Fruit fly (Drosophila melanogaster) whole organism, embryonic: ENCODE data around the gene CG34039.
A peak's percentile ranks its signal among the peaks of the same experiment; 100 is the strongest.

Source experiments
- Abd-B ChIP-seq: fragments of 200-800 bp; sonication (Bioruptor generic); optimal IDR thresholded peaks from 2 replicates; lab custom pipeline; 2018; ENCODE audit warnings: missing biosample characterization, mild to moderate bottlenecking, missing genetic modification characterization, moderate library complexity
- Bgb ChIP-seq: fragments of 200-800 bp; sonication (Bioruptor generic); IDR thresholded peaks from 2 replicates; pipeline ENCODE4 v1.3.6; 2022; ENCODE audit warnings: missing biosample characterization, missing genetic modification characterization; ENCODE audit not compliant: partially characterized antibody
- Blimp-1 ChIP-seq: fragments of 200-800 bp; sonication (Bioruptor generic); optimal IDR thresholded peaks from 3 replicates; lab custom pipeline; 2018; ENCODE audit warnings: missing biosample characterization, missing genetic modification characterization, mild to moderate bottlenecking, moderate library complexity, missing genetic modification reagents
- CG10543 ChIP-seq: fragments of 200-800 bp; sonication (Bioruptor generic); optimal IDR thresholded peaks from 3 replicates; lab custom pipeline; 2017; ENCODE audit warnings: missing biosample characterization, mild to moderate bottlenecking, missing genetic modification characterization, moderate library complexity
- CG11504 ChIP-seq: fragments of 200-800 bp; sonication (Bioruptor generic); optimal IDR thresholded peaks from 3 replicates; lab custom pipeline; 2019; ENCODE audit warnings: missing biosample characterization, mild to moderate bottlenecking, missing genetic modification characterization, moderate library complexity
- CG13624 ChIP-seq: fragments of 200-800 bp; sonication (Bioruptor generic); optimal IDR thresholded peaks from 2 replicates; lab custom pipeline; 2016; ENCODE audit warnings: missing biosample characterization, missing genetic modification characterization
- CG1647 ChIP-seq: fragments of 200-800 bp; sonication (Bioruptor generic); optimal IDR thresholded peaks from 3 replicates; lab custom pipeline; 2016; ENCODE audit warnings: missing biosample characterization, missing genetic modification characterization
- CG16813 ChIP-seq: fragments of 200-800 bp; sonication (Bioruptor generic); IDR thresholded peaks from 3 replicates; pipeline ENCODE4 v1.3.6; 2022; ENCODE audit warnings: missing biosample characterization, missing genetic modification characterization; ENCODE audit not compliant: partially characterized antibody
- CG1792 ChIP-seq: fragments of 200-800 bp; sonication (Bioruptor generic); optimal IDR thresholded peaks from 2 replicates; lab custom pipeline; 2016; ENCODE audit warnings: missing biosample characterization, missing genetic modification characterization
- CG1832 ChIP-seq: fragments of 200-800 bp; sonication (Bioruptor generic); optimal IDR thresholded peaks from 2 replicates; lab custom pipeline; 2017; ENCODE audit warnings: missing biosample characterization, mild to moderate bottlenecking, missing genetic modification characterization, inconsistent platforms
- CG42726 ChIP-seq: fragments of 200-800 bp; sonication (Bioruptor generic); IDR thresholded peaks from 2 replicates; pipeline ENCODE4 v1.3.6; 2022; ENCODE audit warnings: missing biosample characterization, missing genetic modification characterization; ENCODE audit not compliant: partially characterized antibody
- CG4730 ChIP-seq: fragments of 200-800 bp; sonication (Bioruptor generic); IDR thresholded peaks from 2 replicates; pipeline ENCODE4 v1.3.6; 2022; ENCODE audit warnings: missing biosample characterization, missing genetic modification characterization
- CG8478 ChIP-seq: fragments of >200 bp; optimal IDR thresholded peaks from 2 replicates; lab custom pipeline; 2018
- CTCF ChIP-seq: fragments of 200-800 bp; sonication (Bioruptor generic); optimal IDR thresholded peaks from 2 replicates; lab custom pipeline; 2017; ENCODE audit warnings: missing biosample characterization, mild to moderate bottlenecking, missing genetic modification characterization, moderate library complexity
- CrebB ChIP-seq: fragments of 200-800 bp; sonication (Bioruptor generic); optimal IDR thresholded peaks from 3 replicates; lab custom pipeline; 2018; ENCODE audit warnings: missing biosample characterization, mild to moderate bottlenecking, missing genetic modification characterization
- D19A ChIP-seq: fragments of 200-800 bp; optimal IDR thresholded peaks from 3 replicates; lab custom pipeline; 2019; ENCODE audit warnings: missing biosample characterization, mild to moderate bottlenecking, missing genetic modification characterization, moderate library complexity
- Dad ChIP-seq: fragments of 200-800 bp; sonication (Bioruptor generic); optimal IDR thresholded peaks from 3 replicates; lab custom pipeline; 2016; ENCODE audit warnings: missing biosample characterization, missing genetic modification characterization
- HmgZ ChIP-seq: fragments of 200-800 bp; sonication (Bioruptor generic); optimal IDR thresholded peaks from 2 replicates; lab custom pipeline; 2018; ENCODE audit warnings: missing biosample characterization, mild to moderate bottlenecking, missing genetic modification characterization
- Lhr ChIP-seq: fragments of 200-800 bp; sonication (Bioruptor generic); optimal IDR thresholded peaks from 3 replicates; lab custom pipeline; 2017; ENCODE audit warnings: mild to moderate bottlenecking, missing biosample characterization, missing genetic modification reagents, missing genetic modification characterization
- Opbp ChIP-seq: fragments of 200-800 bp; sonication (Bioruptor generic); IDR thresholded peaks from 3 replicates; pipeline ENCODE4 v1.3.6; 2022; ENCODE audit warnings: missing biosample characterization, missing genetic modification characterization; ENCODE audit not compliant: partially characterized antibody
- Spps ChIP-seq: fragments of 200-800 bp; sonication (Bioruptor generic); optimal IDR thresholded peaks from 2 replicates; lab custom pipeline; 2018; ENCODE audit warnings: missing biosample characterization, mild to moderate bottlenecking, missing genetic modification characterization
- amos ChIP-seq: fragments of 200-800 bp; sonication (Bioruptor generic); IDR thresholded peaks from 2 replicates; pipeline ENCODE4 v1.3.6; 2022; ENCODE audit warnings: missing biosample characterization, missing genetic modification characterization; ENCODE audit not compliant: partially characterized antibody
- ato ChIP-seq: fragments of 200-800 bp; sonication (Bioruptor generic); IDR thresholded peaks from 2 replicates; pipeline ENCODE4 v1.3.6; 2022; ENCODE audit warnings: missing biosample characterization, missing genetic modification characterization; ENCODE audit not compliant: partially characterized antibody
- cato ChIP-seq: fragments of 200-800 bp; sonication (Bioruptor generic); optimal IDR thresholded peaks from 2 replicates; lab custom pipeline; 2016; ENCODE audit warnings: missing biosample characterization, missing genetic modification characterization, borderline replicate concordance
- chm ChIP-seq: fragments of 200-800 bp; sonication (Bioruptor generic); IDR thresholded peaks from 2 replicates; pipeline ENCODE4 v1.3.6; 2022; ENCODE audit warnings: missing biosample characterization, missing genetic modification characterization
- crp ChIP-seq, 2 experiments: fragments of 200-800 bp; sonication (Bioruptor generic); optimal IDR thresholded peaks; 2 replicates in 1 of 2; 3 replicates in 1 of 2; lab custom pipeline; 2017; ENCODE audit warnings: missing biosample characterization in 2 of 2, missing genetic modification characterization in 2 of 2, mild to moderate bottlenecking in 1 of 2, moderate library complexity in 1 of 2
- dan ChIP-seq: fragments of 200-800 bp; sonication (Bioruptor generic); IDR thresholded peaks from 2 replicates; pipeline ENCODE4 v1.3.6; 2022; ENCODE audit warnings: missing biosample characterization, missing genetic modification characterization
- gem ChIP-seq: fragments of 200-800 bp; sonication (Bioruptor generic); optimal IDR thresholded peaks from 2 replicates; lab custom pipeline; 2019; ENCODE audit warnings: missing biosample characterization, mild to moderate bottlenecking, missing genetic modification characterization, moderate library complexity
- grau ChIP-seq: fragments of 200-800 bp; optimal IDR thresholded peaks from 3 replicates; lab custom pipeline; 2019; ENCODE audit warnings: missing biosample characterization, mild to moderate bottlenecking, missing genetic modification characterization, moderate library complexity
- grn ChIP-seq: fragments of 200-800 bp; sonication (Bioruptor generic); optimal IDR thresholded peaks from 3 replicates; lab custom pipeline; 2017; ENCODE audit warnings: missing biosample characterization, missing genetic modification characterization
- ham ChIP-seq: fragments of 200-800 bp; sonication (Bioruptor generic); IDR thresholded peaks from 2 replicates; pipeline ENCODE4 v1.3.6; 2022; ENCODE audit warnings: missing biosample characterization, missing genetic modification characterization
- her ChIP-seq: fragments of 200-800 bp; sonication (Bioruptor generic); optimal IDR thresholded peaks from 2 replicates; lab custom pipeline; 2016; ENCODE audit warnings: missing biosample characterization, missing genetic modification characterization
- kni ChIP-seq: fragments of 200-800 bp; sonication (Bioruptor generic); optimal IDR thresholded peaks from 3 replicates; lab custom pipeline; 2017; ENCODE audit warnings: mild to moderate bottlenecking, missing biosample characterization, missing genetic modification reagents, missing genetic modification characterization
- knrl ChIP-seq: fragments of 200-800 bp; sonication (Bioruptor generic); IDR thresholded peaks from 3 replicates; pipeline ENCODE4 v1.3.6; 2022; ENCODE audit warnings: missing biosample characterization, missing genetic modification characterization; ENCODE audit not compliant: partially characterized antibody
- lmd ChIP-seq: fragments of 200-800 bp; sonication (Bioruptor generic); IDR thresholded peaks from 2 replicates; pipeline ENCODE4 v1.3.6; 2022; ENCODE audit warnings: missing biosample characterization, missing genetic modification characterization
- lola ChIP-seq, 3 experiments: fragments of >200 bp in 2 of 3; fragments of 200-800 bp in 1 of 3; sonication (Bioruptor generic) in 1 of 3; optimal IDR thresholded peaks; 2 replicates each; lab custom pipeline; 2017 to 2019; ENCODE audit warnings: missing biosample characterization in 3 of 3, missing genetic modification characterization in 3 of 3, mild to moderate bottlenecking in 1 of 3, moderate library complexity in 1 of 3
- nmo ChIP-seq: fragments of 200-800 bp; sonication (Bioruptor generic); optimal IDR thresholded peaks from 2 replicates; lab custom pipeline; 2018; ENCODE audit warnings: missing biosample characterization, mild to moderate bottlenecking, missing genetic modification characterization, moderate library complexity
- pita ChIP-seq: fragments of 200-800 bp; sonication (Bioruptor generic); optimal IDR thresholded peaks from 2 replicates; lab custom pipeline; 2017; ENCODE audit warnings: missing biosample characterization, mild to moderate bottlenecking, missing genetic modification characterization
- pros ChIP-seq: fragments of 200-800 bp; sonication (Bioruptor generic); optimal IDR thresholded peaks from 3 replicates; lab custom pipeline; 2019; ENCODE audit warnings: missing biosample characterization, mild to moderate bottlenecking, missing genetic modification characterization, moderate library complexity
- salm ChIP-seq: fragments of 200-800 bp; sonication (Bioruptor generic); optimal IDR thresholded peaks from 2 replicates; lab custom pipeline; 2018; ENCODE audit warnings: missing biosample characterization, mild to moderate bottlenecking, missing genetic modification characterization
- sens ChIP-seq: fragments of 200-800 bp; sonication (Bioruptor generic); peaks from one replicate; lab custom pipeline; 2016; ENCODE audit warnings: missing biosample characterization, missing genetic modification characterization
- stwl ChIP-seq: fragments of 200-800 bp; sonication (Bioruptor generic); optimal IDR thresholded peaks from 3 replicates; lab custom pipeline; 2018; ENCODE audit warnings: missing biosample characterization, mild to moderate bottlenecking, missing genetic modification characterization, moderate library complexity
- trem ChIP-seq: fragments of 200-800 bp; optimal IDR thresholded peaks from 3 replicates; lab custom pipeline; 2019; ENCODE audit warnings: missing biosample characterization, mild to moderate bottlenecking, missing genetic modification characterization, moderate library complexity
- wor ChIP-seq: fragments of 200-800 bp; sonication (Bioruptor generic); IDR thresholded peaks from 2 replicates; pipeline ENCODE4 v1.3.6; 2022; ENCODE audit warnings: missing biosample characterization, missing genetic modification characterization

Gene CG34039

DNA sequence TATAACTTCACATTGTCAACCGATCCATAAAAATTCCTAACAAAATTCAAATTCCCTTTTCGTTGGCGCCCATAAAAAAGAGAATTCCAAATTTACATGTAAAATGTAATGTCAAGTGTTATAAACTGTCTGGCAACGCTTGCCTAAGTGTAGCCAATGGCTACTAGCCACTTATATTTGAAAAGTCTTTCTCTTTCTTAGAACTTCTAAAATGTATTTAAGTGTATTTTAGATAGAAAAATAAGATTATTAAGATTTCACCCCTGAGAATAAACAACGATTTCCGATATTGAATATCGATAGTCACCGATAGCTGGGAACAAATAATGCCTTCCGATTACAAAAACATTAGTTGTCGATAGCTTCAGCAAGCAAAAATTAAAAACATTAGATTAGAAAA lies at the start of gene CG34039 (continued):
- peak; percentile 41 for TF ChIP-seq gem
- TF ChIP-seq CrebB (tag; lab: Kevin White, UChicago), result no peak
- no peak for TF ChIP-seq D19A (tag; lab: Kevin White, UChicago)
- no peak for TF ChIP-seq CG13624 (GFP tag; lab: Kevin White, UChicago)
- no peak for TF ChIP-seq grn (GFP tag; lab: Kevin White, UChicago)
- TF ChIP-seq Blimp-1 (GFP tag; lab: Kevin White, UChicago), result no peak
- no peak for TF ChIP-seq CG10543 (GFP tag; lab: Kevin White, UChicago)
- TF ChIP-seq lola (GFP tag; optimal IDR thresholded peaks at IDR 0.05; lab: Kevin White, UChicago), result no peak
- TF ChIP-seq crp (GFP tag; optimal IDR thresholded peaks at IDR 0.05; lab: Kevin White, UChicago), result no peak
- TF ChIP-seq trem, result peak; percentile 89
- no peak for TF ChIP-seq CG4730
- peak; percentile 29 for TF ChIP-seq grau (tag; lab: Kevin White, UChicago)
- no peak for TF ChIP-seq lmd (GFP tag; lab: Robert Waterston, UW)
- TF ChIP-seq Dad, result no peak
- peak; percentile 78 for TF ChIP-seq sens (GFP tag; lab: Kevin White, UChicago)
- no peak for TF ChIP-seq kni (GFP tag; lab: Kevin White, UChicago)
- no peak for TF ChIP-seq ham (GFP tag; lab: Robert Waterston, UW)
- TF ChIP-seq salm (tag; lab: Kevin White, UChicago), result no peak

- TF ChIP-seq Bgb, result peak; percentile 52; the same call in 1 of the 2 replicates
- peak; percentile 58 for TF ChIP-seq grn (GFP tag; lab: Kevin White, UChicago)
- no peak for TF ChIP-seq wor (GFP tag; lab: Robert Waterston, UW)
- TF ChIP-seq CG1647 (GFP tag; lab: Kevin White, UChicago), result no peak
- TF ChIP-seq HmgZ, result peak; percentile 23
- no peak for TF ChIP-seq cato
- TF ChIP-seq CG1832 (GFP tag; lab: Kevin White, UChicago), result no peak
- TF ChIP-seq CG8478 (lab: Kevin White, UChicago), result peak; percentile 22
- TF ChIP-seq pita (GFP tag; lab: Kevin White, UChicago), result peak; percentile 83
- TF ChIP-seq CG16813 (GFP tag; lab: Robert Waterston, UW), result peak; percentile 34; the same call in 1 of the 3 replicates
- TF ChIP-seq CG11504, result peak; percentile 6
- TF ChIP-seq Abd-B (GFP tag; lab: Kevin White, UChicago), result peak; percentile 7
- TF ChIP-seq her (GFP tag; lab: Kevin White, UChicago), result no peak
- TF ChIP-seq pros (GFP tag; lab: Kevin White, UChicago), result no peak
- no peak for TF ChIP-seq CG1792 (GFP tag; lab: Kevin White, UChicago)
- TF ChIP-seq CG10543 (GFP tag; lab: Kevin White, UChicago), result no peak
- TF ChIP-seq amos (GFP tag; lab: Robert Waterston, UW), result peak; percentile 53
- TF ChIP-seq Spps (tag; lab: Kevin White, UChicago), result no peak
- peak; percentile 3 for TF ChIP-seq trem
- TF ChIP-seq nmo (GFP tag; lab: Kevin White, UChicago), result peak; percentile 4
- no peak for TF ChIP-seq dan (GFP tag; lab: Robert Waterston, UW)
- TF ChIP-seq CTCF (GFP tag; lab: Kevin White, UChicago), result peak; percentile 83
- peak; percentile 65 for TF ChIP-seq sens (GFP tag; lab: Kevin White, UChicago)
- TF ChIP-seq knrl (GFP tag; lab: Robert Waterston, UW), result peak; percentile 36; the same call in 1 of the 3 replicates
- TF ChIP-seq chm, result no peak
- TF ChIP-seq Opbp, result 0 out of 3 replicates have a peak, but pooled peaks have one; percentile 24
- peak; percentile 38 for TF ChIP-seq Lhr (GFP tag; lab: Kevin White, UChicago)
- TF ChIP-seq CG42726, result peak; percentile 34; the same call in 1 of the 2 replicates
- TF ChIP-seq stwl (tag; lab: Kevin White, UChicago), result peak; percentile 47
- no peak for TF ChIP-seq ato (GFP tag; lab: Robert Waterston, UW)
Observed at dm6 chr3L:14513286-14513685, 46.5 kb upstream of the CG34039 start.
